Worm (Caenorhabditis elegans) whole organism, L4/young adult: ENCODE measurements around the gene C17H12.10.

ENCODE experiments used
- W03F9.2 ChIP-seq: fragments of 150-350 bp; optimal IDR thresholded peaks from 2 replicates; lab custom pipeline; 2014; ENCODE audit warnings: missing biosample characterization, missing genetic modification characterization
- dao-5 ChIP-seq: sonication (generic microtip); optimal IDR thresholded peaks from 2 replicates; lab custom pipeline; 2016; ENCODE audit warnings: missing genotype, missing genetic modification characterization, moderate library complexity, missing compliant biosample characterization
- him-1 ChIP-seq: sonication (generic microtip); optimal IDR thresholded peaks from 2 replicates; lab custom pipeline; 2016; ENCODE audit warnings: missing genotype, missing genetic modification reagents, missing genetic modification characterization, missing compliant biosample characterization

The C17H12.10 gene

DNA sequence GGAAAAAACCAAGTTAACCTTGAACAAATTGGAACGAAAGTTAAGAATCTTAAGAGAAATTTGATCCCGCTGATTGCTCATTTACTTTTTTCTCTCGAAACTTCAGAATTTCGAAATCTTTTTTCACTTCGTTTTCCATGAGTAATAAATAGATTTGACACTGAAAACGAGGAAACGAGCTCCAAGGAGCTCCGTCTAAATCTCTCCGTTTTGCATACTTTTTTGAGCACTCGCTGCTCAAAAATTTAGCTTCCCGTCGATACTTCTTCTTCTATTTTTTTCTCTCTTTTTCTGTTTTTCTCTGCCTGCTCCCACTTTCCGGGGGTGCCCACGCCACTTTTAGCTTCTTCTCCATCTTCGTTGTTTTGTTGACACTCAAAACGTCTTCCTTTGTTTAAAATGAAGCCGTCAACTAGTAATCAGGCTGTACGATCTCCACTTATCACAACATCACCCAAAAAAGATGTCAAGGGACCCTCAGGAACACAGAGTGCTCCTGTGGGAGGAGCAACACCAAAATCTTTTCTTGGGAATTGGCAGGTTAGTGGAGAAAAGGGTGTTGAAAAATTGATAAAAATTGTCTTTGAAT lies at the start of gene C17H12.10:
C17H12.10 (plus strand) TSS at position 325 of the 589 bp plus-strand sequence.
- TF ChIP-seq him-1 (tag; lab: Kevin White, UChicago): peak; percentile 43
- no peak for TF ChIP-seq dao-5 (tag; lab: Kevin White, UChicago)

DNA sequence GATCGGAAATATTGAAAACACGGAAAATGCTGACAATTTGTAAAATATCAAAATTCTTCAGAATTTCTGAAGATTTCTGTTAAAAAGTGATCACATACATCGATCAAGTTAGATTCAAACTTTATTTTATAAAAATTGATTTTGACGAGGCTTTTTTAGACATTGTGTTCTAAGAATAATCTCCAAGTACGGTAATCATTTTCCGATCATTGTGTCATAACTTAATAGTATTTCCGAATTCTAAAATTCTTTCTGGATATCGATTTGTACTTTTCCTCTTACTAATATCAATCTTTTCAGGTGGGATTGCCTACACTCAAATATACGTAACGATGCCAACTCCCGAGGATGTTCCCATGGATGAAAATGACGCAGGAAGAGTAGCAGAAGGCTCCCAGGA lies 49.6 kb upstream of the C17H12.10 start, which contains the start of gene usp-4:
usp-4 (plus strand) TSS at position 301 of the 400 bp plus-strand sequence.
- TF ChIP-seq him-1 (tag; lab: Kevin White, UChicago) (no peak), W03F9.2 (no peak), dao-5 (tag; lab: Kevin White, UChicago) (no peak)

DNA sequence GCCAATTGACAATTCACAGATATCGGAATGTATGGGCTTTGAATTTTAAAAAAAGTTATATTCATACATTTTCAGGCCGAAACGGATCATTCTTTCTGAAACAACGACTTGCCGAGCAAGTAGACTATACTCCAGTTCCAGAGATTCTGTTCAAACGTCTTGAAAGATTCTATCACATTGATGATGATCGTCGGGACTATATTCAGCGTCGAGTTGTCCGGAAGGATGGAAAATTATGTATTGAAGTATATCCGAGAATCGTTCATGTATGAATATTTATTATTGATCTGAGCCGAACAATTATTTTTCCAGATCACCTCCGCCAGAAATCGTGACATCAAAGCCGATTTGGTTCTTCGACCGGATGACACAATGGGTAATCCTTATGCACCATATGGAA lies 49.0 kb upstream of the C17H12.10 start:
- TF ChIP-seq W03F9.2 (no peak), him-1 (tag; lab: Kevin White, UChicago) (no peak), dao-5 (tag; lab: Kevin White, UChicago) (no peak)

DNA sequence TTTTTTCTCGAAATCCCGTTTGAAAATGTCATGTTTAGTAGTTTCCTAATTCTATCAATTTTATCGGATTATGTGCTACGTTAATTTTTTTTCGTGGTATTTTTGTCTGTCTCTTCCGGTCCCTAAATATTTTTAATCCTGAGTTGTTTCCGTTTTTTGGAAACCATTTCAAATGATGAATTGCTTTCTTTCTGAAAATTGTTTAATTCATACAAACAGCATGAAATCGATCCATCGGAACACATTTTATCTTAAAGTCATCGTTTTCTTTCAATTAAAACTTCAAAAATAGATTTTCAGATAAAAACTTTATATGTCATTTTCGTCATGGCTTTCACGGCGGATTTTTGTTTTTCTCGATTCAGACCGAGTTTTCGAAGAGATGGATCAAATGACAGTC lies 44.2 kb upstream of the C17H12.10 start, which contains the start of gene spd-3:
spd-3 (plus strand) TSS at position 301 of the 400 bp plus-strand sequence.
- TF ChIP-seq dao-5 (tag; lab: Kevin White, UChicago) (no peak), him-1 (tag; lab: Kevin White, UChicago) (no peak), W03F9.2 (no peak)

DNA sequence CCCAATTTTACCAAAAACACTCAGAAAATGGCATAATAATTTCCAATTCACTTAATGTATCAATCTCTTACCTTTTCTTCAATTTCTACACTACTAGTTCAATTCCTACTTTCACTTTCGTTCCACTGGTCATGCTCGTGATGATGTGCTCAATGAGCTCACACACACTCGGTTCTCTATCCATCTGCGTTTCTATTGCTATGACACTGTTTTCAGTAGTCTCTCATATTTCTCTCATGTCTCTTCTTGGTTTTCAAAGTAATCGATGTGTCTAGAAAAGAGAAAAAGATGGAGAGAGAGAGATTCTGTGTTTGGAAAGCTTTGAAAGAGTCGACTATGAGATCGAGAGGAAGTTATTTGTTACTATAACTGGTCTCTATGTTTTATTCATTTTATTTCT lies 39.4 kb upstream of the C17H12.10 start:
- TF ChIP-seq him-1 (tag; lab: Kevin White, UChicago): peak; percentile 42
- TF ChIP-seq W03F9.2: no peak

DNA sequence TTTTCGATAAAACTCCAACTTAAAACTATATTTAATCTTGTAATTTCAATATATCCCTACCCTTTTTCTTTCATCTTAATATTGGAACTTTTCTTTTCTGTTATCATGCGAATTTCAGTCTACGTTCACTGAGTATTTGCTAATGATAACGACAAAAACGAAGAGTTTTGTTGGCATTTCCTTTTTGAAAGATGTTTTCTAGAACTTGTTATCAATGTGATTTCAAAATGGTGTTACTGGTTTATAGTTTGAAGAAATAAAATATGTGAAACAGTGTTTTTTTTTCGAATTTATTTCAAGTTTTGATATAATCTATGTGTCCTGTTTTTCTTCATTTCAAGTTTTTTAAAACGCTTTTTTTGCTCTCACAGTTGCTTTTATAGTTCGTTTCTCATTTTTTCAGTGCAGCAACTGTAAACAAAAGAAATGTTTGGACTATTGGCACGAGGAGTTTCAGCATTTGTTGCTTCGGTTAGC lies 36.2 kb upstream of the C17H12.10 start, which contains the start of gene anat-1:
anat-1 (plus strand) TSS at position 427 of the 477 bp plus-strand sequence.
- TF ChIP-seq dao-5 (tag; lab: Kevin White, UChicago) (no peak), W03F9.2 (no peak), him-1 (tag; lab: Kevin White, UChicago) (no peak)

DNA sequence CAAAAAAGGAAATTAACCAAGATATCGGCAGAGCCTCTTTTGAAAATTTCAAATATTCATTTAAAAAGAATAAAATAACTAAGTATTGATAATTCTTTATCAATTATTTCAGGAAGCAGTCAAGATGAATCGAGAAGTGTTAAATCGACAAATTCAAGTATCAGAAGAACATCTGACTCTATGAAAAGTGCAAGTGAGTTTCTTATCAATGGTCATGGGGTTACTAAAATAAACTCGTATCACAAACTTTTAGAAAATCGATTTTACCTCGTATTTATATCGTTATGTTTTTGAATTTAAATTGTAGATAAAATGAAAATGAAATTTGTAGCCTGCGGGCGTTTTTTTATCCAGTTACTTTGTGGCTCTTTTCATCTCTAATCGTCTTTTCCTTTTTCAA lies 35.0 kb upstream of the C17H12.10 start:
- TF ChIP-seq him-1 (tag; lab: Kevin White, UChicago) (no peak), dao-5 (tag; lab: Kevin White, UChicago) (no peak), W03F9.2 (no peak)

DNA sequence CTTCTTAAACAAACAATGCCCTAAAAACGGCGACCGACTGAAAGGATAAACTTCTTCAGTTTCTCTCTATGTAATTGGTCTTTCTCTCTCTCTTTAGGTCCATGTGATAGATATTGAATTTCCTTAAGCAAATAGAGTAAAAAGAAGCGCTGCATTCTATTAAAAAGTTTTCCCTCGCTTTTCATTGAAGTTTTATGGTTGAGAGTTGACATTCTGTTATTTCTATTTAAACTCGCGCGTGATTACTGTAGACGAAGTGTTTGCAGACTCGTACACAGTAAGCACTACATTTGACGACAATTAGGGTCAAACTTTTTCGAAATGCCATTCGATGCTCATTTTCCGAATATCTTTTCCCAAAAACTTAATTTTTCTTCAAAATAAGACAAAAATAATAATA lies 29.4 kb upstream of the C17H12.10 start:
- TF ChIP-seq dao-5 (tag; lab: Kevin White, UChicago): no peak

DNA sequence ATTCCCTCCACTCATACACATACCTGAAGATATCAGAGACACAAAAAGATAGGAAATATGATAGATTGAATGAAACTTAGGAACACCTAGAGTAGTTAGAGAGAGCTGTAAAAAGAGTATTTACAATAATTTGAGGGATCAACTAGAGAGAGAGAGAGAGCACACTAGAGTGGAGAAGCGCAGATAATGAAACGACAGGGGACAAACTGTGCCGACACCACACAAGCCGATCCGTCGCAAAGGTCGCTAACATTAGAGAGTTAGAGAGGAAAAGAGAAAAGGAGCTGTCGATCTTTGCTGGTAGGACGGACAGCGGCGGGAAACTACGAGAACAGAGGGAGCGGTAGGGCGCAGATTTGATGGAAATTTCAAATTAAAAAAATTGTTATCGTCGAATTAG lies 21.4 kb upstream of the C17H12.10 start, which contains the start of gene dyci-1:
dyci-1 (minus strand) TSS at position 122 of the 400 bp plus-strand sequence.
- no peak for TF ChIP-seq him-1 (tag; lab: Kevin White, UChicago)
- TF ChIP-seq W03F9.2: no peak
- no peak for TF ChIP-seq dao-5 (tag; lab: Kevin White, UChicago)

DNA sequence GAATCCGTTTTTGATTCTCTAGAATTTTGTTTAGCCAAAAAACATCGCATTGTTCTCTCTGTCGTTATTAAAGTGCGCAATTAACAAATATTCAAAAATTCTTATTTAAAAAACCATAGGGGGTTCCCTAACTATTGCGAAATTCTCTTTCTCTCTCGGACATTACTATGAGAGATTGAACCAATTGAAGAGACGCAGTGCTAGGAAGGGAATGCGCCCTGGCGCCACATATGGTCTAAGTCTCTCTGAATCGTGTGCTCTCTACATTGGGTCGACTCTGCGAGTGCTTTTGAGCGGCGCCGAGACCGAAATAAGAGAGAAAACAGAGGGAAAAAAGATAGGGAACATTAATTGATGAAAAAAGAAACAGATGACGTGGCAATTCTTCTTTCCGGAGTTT lies 20.7 kb upstream of the C17H12.10 start:
- TF ChIP-seq dao-5 (tag; lab: Kevin White, UChicago) (no peak), him-1 (tag; lab: Kevin White, UChicago) (peak; percentile 28), W03F9.2 (peak; percentile 55)

DNA sequence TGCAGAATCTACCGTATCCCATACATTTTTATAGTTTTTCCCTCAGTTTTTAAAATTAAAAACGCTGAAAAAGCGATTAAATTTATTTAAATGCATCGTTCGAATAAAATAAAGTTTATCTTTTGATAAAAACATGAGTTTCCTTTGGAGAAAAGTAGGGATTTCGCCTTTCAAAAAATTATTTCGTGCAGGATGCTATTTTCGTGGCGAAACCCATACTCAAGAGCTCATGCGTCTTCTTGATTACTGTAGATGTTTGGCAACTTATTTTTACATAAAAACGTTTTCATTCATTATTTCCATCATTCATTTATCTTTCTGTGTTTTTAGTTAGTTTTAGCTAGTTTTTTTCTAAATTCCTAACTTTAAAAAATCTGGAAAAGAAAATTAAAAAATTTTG lies 16.6 kb upstream of the C17H12.10 start:
- no peak for TF ChIP-seq him-1 (tag; lab: Kevin White, UChicago)

DNA sequence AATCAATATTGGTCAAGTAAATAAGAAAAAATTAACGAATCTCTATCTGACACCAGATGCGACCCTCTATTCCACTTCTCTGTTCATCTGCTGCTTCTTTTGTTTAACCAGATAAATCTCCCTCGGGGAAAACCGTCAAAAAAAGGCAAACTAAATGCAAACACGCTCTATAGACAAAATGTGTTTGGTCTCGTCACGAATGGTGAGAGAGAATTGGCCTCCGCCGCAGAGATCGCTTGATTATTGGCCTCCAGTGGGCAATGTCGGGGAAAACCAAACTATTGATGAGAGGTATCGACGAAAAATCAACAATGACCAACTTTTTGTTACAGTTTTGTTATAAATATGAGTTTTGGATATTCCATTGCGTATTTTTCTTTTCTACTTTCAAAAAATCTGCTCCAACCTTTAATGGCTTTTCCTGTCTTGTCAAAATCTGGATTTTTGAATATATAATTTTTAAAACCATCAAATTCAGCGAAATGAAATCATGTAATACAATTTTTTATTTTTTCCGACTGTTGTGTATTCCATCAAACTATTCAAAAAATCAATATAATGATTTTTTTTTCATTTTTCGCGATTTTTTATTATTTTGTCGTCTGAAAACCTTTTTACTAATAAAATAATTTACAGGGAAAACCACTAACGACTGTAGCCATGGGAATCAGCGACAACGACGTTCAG lies 16.0 kb upstream of the C17H12.10 start, which contains the start of the genes C17H12.2 and vha-8:
C17H12.2 (minus strand) TSS at position 51 of the 687 bp plus-strand sequence.
vha-8 (plus strand) TSS at position 637 of the 687 bp plus-strand sequence.
- TF ChIP-seq W03F9.2 (peak; percentile 92), dao-5 (tag; lab: Kevin White, UChicago) (no peak), him-1 (tag; lab: Kevin White, UChicago) (peak; percentile 86)

DNA sequence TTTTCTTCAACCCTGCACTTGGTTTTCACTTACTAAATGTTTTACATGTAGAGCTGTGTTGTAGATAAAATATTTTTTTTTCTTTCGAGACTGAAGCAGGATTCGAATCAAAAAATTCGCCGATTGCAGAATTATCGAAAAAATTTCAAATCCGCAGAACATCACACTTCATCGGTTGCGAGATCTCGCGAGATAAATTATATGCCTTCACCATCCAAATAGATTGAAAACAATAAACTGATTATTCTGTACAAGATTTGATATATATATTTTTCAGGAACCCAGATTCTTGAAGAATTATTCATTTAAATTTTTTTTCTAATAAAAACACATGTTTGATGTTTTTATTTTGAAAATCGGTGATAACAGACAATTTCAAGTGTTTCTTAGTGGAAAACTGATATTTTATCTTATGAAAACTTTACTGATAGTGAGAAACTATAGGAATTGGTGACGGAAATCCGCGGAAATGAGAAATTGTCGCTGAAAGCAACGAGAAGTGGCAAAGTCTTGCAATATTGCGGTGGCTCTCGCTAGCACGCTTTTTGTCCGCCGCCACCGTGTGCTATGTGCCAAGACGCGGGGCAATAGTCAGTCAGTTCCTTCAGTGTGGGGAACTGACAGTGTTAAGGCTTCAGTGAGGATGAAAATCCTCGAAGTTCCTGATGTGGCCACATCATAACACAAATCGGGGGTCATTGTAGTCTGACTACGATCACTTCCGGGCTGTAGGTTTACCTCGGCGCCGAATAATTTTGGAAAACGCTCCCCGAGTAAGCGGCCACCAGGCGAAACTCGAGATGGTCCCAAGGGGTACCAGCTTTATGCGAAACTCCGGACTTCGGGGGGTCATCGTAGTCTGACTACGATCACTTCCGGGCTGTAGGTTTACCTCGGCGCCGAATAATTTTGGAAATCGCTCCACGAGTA lies 14.0 kb upstream of the C17H12.10 start:
- TF ChIP-seq him-1 (tag; lab: Kevin White, UChicago) (no peak), dao-5 (tag; lab: Kevin White, UChicago) (no peak), W03F9.2 (no peak)
